Worm (Caenorhabditis elegans) whole organism, L2 larva: ENCODE data around the gene C13A2.6.

Experiments used
- R02D3.7 ChIP-seq: fragments of 150-350 bp; optimal IDR thresholded peaks from 2 replicates; lab custom pipeline; 2014; ENCODE audit warnings: missing biosample characterization, missing genetic modification characterization
- blmp-1 ChIP-seq: sonication (generic microtip); optimal IDR thresholded peaks from 2 replicates; lab custom pipeline; 2017; ENCODE audit warnings: missing genetic modification characterization, mild to moderate bottlenecking, missing compliant biosample characterization, antibody characterized with exemption, moderate library complexity; ENCODE audit not compliant: insufficient read depth

- no peak for TF ChIP-seq blmp-1
- no peak for TF ChIP-seq R02D3.7 (tag; lab: Kevin White, UChicago)
Observed at ce11 chrV:7321915-7322314, 52.4 kb downstream of the C13A2.6 start, which contains the start of gene F10G2.10.
